Worm (Caenorhabditis elegans): ENCODE results near the gene F42C5.6.

- TF ChIP-seq him-1 (tag; optimal IDR thresholded peaks at IDR 0.05) (no peak), dao-5 (tag; optimal IDR thresholded peaks at IDR 0.05) (no peak)
Observed at ce11 chrIV:7320688-7321087, 11.8 kb upstream of the F42C5.6 start.
